Worm (Caenorhabditis elegans) whole organism, late embryonic: ENCODE results near the gene lgl-1.

ENCODE experiments used
- elt-2 ChIP-seq: sonication (generic microtip); optimal IDR thresholded peaks from 2 replicates; lab custom pipeline; 2016; ENCODE audit warnings: missing genetic modification reagents, missing genetic modification characterization, missing compliant biosample characterization
- lin-11 ChIP-seq: fragments of 200-800 bp; sonication (Bioruptor generic); optimal IDR thresholded peaks from 2 replicates; lab custom pipeline; 2018; ENCODE audit warnings: mild to moderate bottlenecking, missing genetic modification characterization, missing compliant biosample characterization
- nhr-11 ChIP-seq: fragments of 150-350 bp; optimal IDR thresholded peaks from 2 replicates; lab custom pipeline; 2014; ENCODE audit warnings: missing biosample characterization, missing genetic modification characterization
- nhr-232 ChIP-seq: sonication (generic microtip); optimal IDR thresholded peaks from 2 replicates; lab custom pipeline; 2016; ENCODE audit warnings: missing genetic modification characterization, missing compliant biosample characterization
- pag-3 ChIP-seq: sonication (generic microtip); optimal IDR thresholded peaks from 2 replicates; lab custom pipeline; 2016; ENCODE audit warnings: missing compliant biosample characterization, missing genetic modification characterization, borderline replicate concordance
- pha-4 ChIP-seq: fragments of 150-350 bp; optimal IDR thresholded peaks from 2 replicates; lab custom pipeline; 2018; ENCODE audit warnings: missing biosample characterization, missing genetic modification reagents, missing genetic modification characterization
- tbx-7 ChIP-seq: sonication (generic microtip); optimal IDR thresholded peaks from 2 replicates; lab custom pipeline; 2016; ENCODE audit warnings: missing genotype, missing genetic modification characterization, missing compliant biosample characterization

- TF ChIP-seq nhr-11 (tag; lab: Kevin White, UChicago) = no peak
- TF ChIP-seq lin-11 (tag; lab: Kevin White, UChicago) = no peak
- no peak for TF ChIP-seq elt-2 (tag; lab: Kevin White, UChicago)
- no peak for TF ChIP-seq pha-4 (tag; lab: Kevin White, UChicago)
- TF ChIP-seq pag-3 (tag; lab: Kevin White, UChicago) = no peak
- TF ChIP-seq tbx-7 (tag; lab: Kevin White, UChicago) = no peak
- TF ChIP-seq nhr-232 = no peak
Measured at ce11 chrX:852739-853268, 18.1 kb downstream of the lgl-1 start.
